ENCODE assay signal across 2 worm cellular contexts in the genomic region with DNA sequence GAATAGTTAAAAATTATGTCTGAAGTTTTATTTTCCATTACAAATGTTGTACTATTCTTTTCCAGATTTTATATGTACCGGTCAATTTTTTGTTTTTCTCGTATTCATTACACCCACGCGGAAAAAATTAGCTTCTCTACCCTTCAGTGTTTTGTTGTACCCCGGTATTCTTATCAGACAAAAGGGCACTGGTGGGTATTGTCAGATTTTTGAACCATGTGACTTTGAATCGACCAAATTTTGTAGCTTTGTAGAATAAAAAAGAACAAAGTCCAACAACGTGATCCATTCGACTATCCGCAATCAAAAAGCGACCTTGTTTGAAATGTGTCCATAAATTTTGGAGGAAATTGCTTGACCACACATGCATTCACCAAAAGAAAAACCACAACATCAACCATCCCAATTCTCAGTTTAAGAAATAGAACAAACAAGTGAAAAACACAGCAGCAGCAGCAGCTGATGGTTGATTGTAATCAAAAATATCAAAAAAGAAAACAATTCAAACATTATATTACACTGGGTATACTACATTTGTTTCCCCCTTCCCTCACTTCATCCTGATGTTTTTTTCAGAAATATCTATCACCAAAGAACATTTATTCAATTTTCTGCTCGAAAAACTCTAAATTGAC.
TF ChIP-seq lines count a peak whose summit lies in the region.

No protein-coding gene starts in this region.

TF ChIP-seq in whole organism, L1 larva, 84 proteins besides CTCF, POLR2A, EP300 and RAD21 (continued from another document):
- TF ChIP-seq blmp-1 (tag; optimal IDR thresholded peaks at IDR 0.05; lab: Kevin White, UChicago) = peak; percentile 40
- TF ChIP-seq lsy-2 (tag; optimal IDR thresholded peaks at IDR 0.05; lab: Kevin White, UChicago) = peak in 1 of 2 experiments; percentile 32
- peak; percentile 61 for TF ChIP-seq elt-2 (tag; optimal IDR thresholded peaks at IDR 0.05; lab: Kevin White, UChicago)
- TF ChIP-seq lir-3 (tag; optimal IDR thresholded peaks at IDR 0.05; lab: Kevin White, UChicago; ENCODE audit: poor library complexity) = no peak
- no peak for TF ChIP-seq ets-5 (GFP tag; IDR thresholded peaks at IDR 0.05; lab: Robert Waterston, UW)
- TF ChIP-seq unc-86 (tag; optimal IDR thresholded peaks at IDR 0.05; lab: Kevin White, UChicago) = no peak
- peak; percentile 10 for TF ChIP-seq snu-23 (GFP tag; optimal IDR thresholded peaks at IDR 0.05; lab: Kevin White, UChicago)
- TF ChIP-seq sup-37 (GFP tag; optimal IDR thresholded peaks at IDR 0.05; lab: Kevin White, UChicago) = no peak
- no peak for TF ChIP-seq ces-1 (GFP tag; optimal IDR thresholded peaks at IDR 0.05; lab: Kevin White, UChicago)
- TF ChIP-seq nhr-20 (tag; optimal IDR thresholded peaks at IDR 0.05; lab: Kevin White, UChicago) = peak; percentile 44

TF ChIP-seq in whole organism, L4 larva, 104 proteins besides CTCF, POLR2A, EP300 and RAD21 (continued from another document):
- TF ChIP-seq nhr-77 (tag; optimal IDR thresholded peaks at IDR 0.05; lab: Kevin White, UChicago) = peak; percentile 48
